Worm (Caenorhabditis elegans): ENCODE data around the gene ule-3.

Gene ule-3

ce11 chrV:10773216-10773615 is 20.4 kb upstream of the ule-3 start:
- no peak for TF ChIP-seq hnd-1 (tag; optimal IDR thresholded peaks at IDR 0.05)
- TF ChIP-seq aly-1 (tag; optimal IDR thresholded peaks at IDR 0.05), result no peak
- no peak for TF ChIP-seq ceh-13 (GFP tag; optimal IDR thresholded peaks at IDR 0.05)
- no peak for TF ChIP-seq scrt-1 (GFP tag; IDR thresholded peaks at IDR 0.05)
- no peak for TF ChIP-seq pes-1 (GFP tag; IDR thresholded peaks at IDR 0.05)
- TF ChIP-seq ceh-36 (tag; optimal IDR thresholded peaks at IDR 0.05), result no peak
- no peak for TF ChIP-seq tra-4 (tag; optimal IDR thresholded peaks at IDR 0.05)
- TF ChIP-seq hmg-4 (GFP tag; optimal IDR thresholded peaks at IDR 0.05), result no peak
- TF ChIP-seq B0310.2 (tag; optimal IDR thresholded peaks at IDR 0.05), result no peak
- TF ChIP-seq tbx-37 (GFP tag; conservative IDR thresholded peaks at IDR 0.05), result no peak

DNA sequence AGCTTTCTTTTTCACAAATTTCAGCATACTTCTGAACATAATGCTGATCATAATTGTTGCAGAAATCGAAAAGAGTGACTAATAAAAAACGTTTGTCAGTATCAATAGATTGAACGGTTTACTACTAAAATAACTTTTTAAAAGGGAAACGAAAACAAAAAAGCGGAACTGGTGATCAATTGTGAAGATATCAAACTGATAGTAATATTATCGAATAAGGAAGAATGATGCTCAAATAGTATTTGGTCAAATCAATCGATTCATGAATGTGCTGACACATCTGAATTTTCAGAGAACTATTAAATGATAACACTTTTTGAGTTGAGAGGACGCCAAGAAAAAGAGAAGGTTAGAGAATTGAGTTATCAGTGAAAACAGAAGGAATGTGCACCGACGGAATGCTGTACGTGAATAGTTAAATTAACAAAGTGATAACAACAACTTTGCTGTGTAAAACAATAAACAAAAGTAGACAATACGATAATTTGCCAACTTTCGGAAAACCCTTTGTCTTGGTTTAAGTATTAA is 17.0 kb upstream of the ule-3 start, which contains the start of gene D1054.5:
Gene D1054.5, minus strand, starts transcription at position 51 of the 528 bp plus-strand sequence.
- TF ChIP-seq F13C5.2 (tag; optimal IDR thresholded peaks at IDR 0.05) (no peak), tbx-37 (GFP tag; conservative IDR thresholded peaks at IDR 0.05) (no peak), ceh-13 (GFP tag; optimal IDR thresholded peaks at IDR 0.05) (no peak), scrt-1 (GFP tag; IDR thresholded peaks at IDR 0.05) (no peak), hnd-1 (tag; optimal IDR thresholded peaks at IDR 0.05) (no peak), sea-1 (GFP tag; conservative IDR thresholded peaks at IDR 0.05) (no peak), tra-4 (tag; optimal IDR thresholded peaks at IDR 0.05) (no peak), tbx-11 (GFP tag; IDR thresholded peaks at IDR 0.05) (no peak), hmbx-1 (tag; optimal IDR thresholded peaks at IDR 0.05) (no peak), pes-1 (GFP tag; IDR thresholded peaks at IDR 0.05) (no peak), ceh-36 (tag; optimal IDR thresholded peaks at IDR 0.05) (no peak), hmg-4 (GFP tag; optimal IDR thresholded peaks at IDR 0.05) (no peak)

ce11 chrV:10784011-10784410 is 9.6 kb upstream of the ule-3 start, which contains the start of gene D1054.8:
Gene D1054.8, plus strand, starts transcription at chrV:10784311.
- TF ChIP-seq sea-1 (GFP tag; conservative IDR thresholded peaks at IDR 0.05), result no peak
- no peak for TF ChIP-seq tbx-37 (GFP tag; conservative IDR thresholded peaks at IDR 0.05)
- TF ChIP-seq scrt-1 (GFP tag; IDR thresholded peaks at IDR 0.05), result no peak
- TF ChIP-seq ets-7 (tag; optimal IDR thresholded peaks at IDR 0.05), result no peak
- no peak for TF ChIP-seq tbx-11 (GFP tag; IDR thresholded peaks at IDR 0.05)
- no peak for TF ChIP-seq flt-1 (GFP tag; IDR thresholded peaks at IDR 0.05)
- TF ChIP-seq hmbx-1 (tag; optimal IDR thresholded peaks at IDR 0.05), result no peak
- TF ChIP-seq ama-1 (optimal IDR thresholded peaks at IDR 0.05), result no peak
- no peak for TF ChIP-seq hnd-1 (tag; optimal IDR thresholded peaks at IDR 0.05)
- TF ChIP-seq tra-4 (tag; optimal IDR thresholded peaks at IDR 0.05), result no peak
- TF ChIP-seq ceh-13 (GFP tag; optimal IDR thresholded peaks at IDR 0.05), result no peak
- no peak for TF ChIP-seq aly-1 (tag; optimal IDR thresholded peaks at IDR 0.05)
- no peak for TF ChIP-seq hmg-4 (GFP tag; optimal IDR thresholded peaks at IDR 0.05)
- no peak for TF ChIP-seq pes-1 (GFP tag; IDR thresholded peaks at IDR 0.05)
- TF ChIP-seq F13C5.2 (tag; optimal IDR thresholded peaks at IDR 0.05), result no peak
- no peak for TF ChIP-seq B0310.2 (tag; optimal IDR thresholded peaks at IDR 0.05)
- no peak for TF ChIP-seq ceh-36 (tag; optimal IDR thresholded peaks at IDR 0.05)

DNA sequence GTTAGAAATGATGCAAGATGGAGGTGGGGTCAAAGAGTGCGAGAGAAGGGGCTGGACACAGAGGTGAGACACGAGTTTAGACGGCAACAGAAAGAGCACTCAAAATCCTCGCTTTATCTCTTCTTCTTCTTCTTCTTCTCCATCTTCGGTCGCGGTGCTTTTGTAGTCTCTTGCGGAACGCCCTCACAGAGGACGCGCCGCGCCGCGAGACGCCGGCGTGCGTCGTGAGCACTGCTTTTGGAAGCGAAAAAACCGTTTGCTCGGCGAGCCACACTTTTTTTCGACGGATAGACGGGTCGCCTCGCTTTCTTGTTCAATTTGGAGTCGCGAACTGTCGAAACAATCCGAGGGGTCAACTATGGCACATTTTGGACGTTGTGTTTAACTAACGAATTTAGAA is 2.7 kb upstream of the ule-3 start, which contains the start of gene D1054.9:
Gene D1054.9, minus strand, starts transcription at position 137 of the 400 bp plus-strand sequence.
- TF ChIP-seq tbx-37 (GFP tag; conservative IDR thresholded peaks at IDR 0.05) (no peak), pes-1 (GFP tag; IDR thresholded peaks at IDR 0.05) (no peak)

DNA sequence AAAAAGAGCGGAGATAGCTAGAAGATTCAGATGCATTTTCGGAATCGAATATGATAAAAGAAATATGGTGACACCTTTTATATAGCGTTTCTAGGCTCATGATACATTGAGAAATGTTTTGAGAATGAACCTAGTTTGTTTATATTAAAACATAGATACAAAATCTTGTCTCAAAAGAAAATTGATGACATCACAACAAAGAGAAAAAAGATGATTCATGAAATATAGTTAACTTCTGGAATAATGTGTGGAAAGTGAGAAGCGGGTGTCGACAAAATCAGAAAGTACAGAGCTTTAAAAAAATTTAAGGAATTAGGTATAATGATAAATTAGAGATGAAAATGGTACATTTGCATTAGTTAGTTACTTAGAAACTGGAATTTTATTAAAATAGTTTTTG is 823 bp upstream of the ule-3 start, which contains the start of gene D1054.10:
Gene D1054.10, minus strand, starts transcription at position 101 of the 400 bp plus-strand sequence.
- TF ChIP-seq tbx-37 (GFP tag; conservative IDR thresholded peaks at IDR 0.05) (no peak), ceh-36 (tag; optimal IDR thresholded peaks at IDR 0.05) (no peak), B0310.2 (tag; optimal IDR thresholded peaks at IDR 0.05) (no peak), sea-1 (GFP tag; conservative IDR thresholded peaks at IDR 0.05) (no peak), tra-4 (tag; optimal IDR thresholded peaks at IDR 0.05) (no peak)

DNA sequence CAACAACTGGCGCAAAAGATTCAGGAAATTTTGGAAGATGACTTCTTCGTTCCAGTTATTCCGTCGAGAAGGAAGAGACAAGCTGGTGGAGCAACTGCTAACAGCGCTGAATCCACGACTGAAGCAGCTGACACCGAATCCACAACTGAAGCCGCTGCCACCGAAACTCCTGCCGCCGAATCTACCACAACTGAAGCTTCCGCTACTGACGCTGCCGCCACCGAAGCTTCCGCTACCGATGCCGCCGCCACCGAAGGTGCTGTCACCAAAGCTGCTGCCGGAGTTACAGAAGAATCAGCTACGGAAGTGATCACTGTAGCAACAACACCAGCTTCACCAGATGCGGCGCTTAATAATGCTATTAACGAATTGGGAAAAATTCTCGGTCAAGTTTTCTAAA is 865 bp downstream of the ule-3 start:
- no peak for TF ChIP-seq flt-1 (GFP tag; IDR thresholded peaks at IDR 0.05)
- TF ChIP-seq hmbx-1 (tag; optimal IDR thresholded peaks at IDR 0.05), result no peak
- TF ChIP-seq hnd-1 (tag; optimal IDR thresholded peaks at IDR 0.05), result no peak
- TF ChIP-seq ama-1 (optimal IDR thresholded peaks at IDR 0.05), result no peak
- no peak for TF ChIP-seq pes-1 (GFP tag; IDR thresholded peaks at IDR 0.05)
- TF ChIP-seq aly-1 (tag; optimal IDR thresholded peaks at IDR 0.05), result no peak
- TF ChIP-seq sea-1 (GFP tag; conservative IDR thresholded peaks at IDR 0.05), result no peak
- TF ChIP-seq tbx-11 (GFP tag; IDR thresholded peaks at IDR 0.05), result no peak
- TF ChIP-seq ets-7 (tag; optimal IDR thresholded peaks at IDR 0.05), result no peak
- TF ChIP-seq hmg-4 (GFP tag; optimal IDR thresholded peaks at IDR 0.05), result no peak
- TF ChIP-seq ceh-13 (GFP tag; optimal IDR thresholded peaks at IDR 0.05), result no peak
- TF ChIP-seq scrt-1 (GFP tag; IDR thresholded peaks at IDR 0.05), result no peak

DNA sequence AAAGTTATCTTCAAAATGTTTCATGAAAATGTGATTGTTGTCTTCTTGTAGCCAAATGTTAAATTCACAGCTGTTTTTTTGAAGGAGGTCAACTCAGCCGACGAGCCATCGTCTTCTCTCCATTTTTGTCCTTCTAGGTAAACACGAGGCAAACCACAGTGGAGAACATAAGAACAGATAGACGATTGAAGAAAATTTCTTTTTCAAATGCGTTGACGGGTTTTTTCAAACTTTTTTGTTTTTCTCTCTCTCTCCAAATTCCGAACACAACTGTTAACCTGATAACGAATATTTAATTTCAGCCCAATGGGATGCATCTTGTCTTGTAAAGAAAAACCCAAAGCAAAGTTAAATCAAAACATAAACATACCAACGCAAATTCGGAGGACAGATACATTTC is 1.9 kb downstream of the ule-3 start, which contains the start of gene D1054.19:
Gene D1054.19, plus strand, starts transcription at position 301 of the 400 bp plus-strand sequence.
- no peak for TF ChIP-seq sea-1 (GFP tag; conservative IDR thresholded peaks at IDR 0.05)

ce11 chrV:10798090-10798489 is 4.5 kb downstream of the ule-3 start, which contains the start of gene srh-184:
Gene srh-184, minus strand, starts transcription at chrV:10798190.
- TF ChIP-seq ama-1 (optimal IDR thresholded peaks at IDR 0.05) (no peak), pes-1 (GFP tag; IDR thresholded peaks at IDR 0.05) (no peak), tra-4 (tag; optimal IDR thresholded peaks at IDR 0.05) (no peak), tbx-37 (GFP tag; conservative IDR thresholded peaks at IDR 0.05) (no peak), hmbx-1 (tag; optimal IDR thresholded peaks at IDR 0.05) (no peak)
